Worm (Caenorhabditis elegans) whole organism, young adult: ENCODE measurements around the gene rnh-1.1.

Experiments
- snpc-1.3 ChIP-seq: sonication (generic microtip); optimal IDR thresholded peaks from 2 replicates; lab custom pipeline; 2017; ENCODE audit warnings: missing genetic modification characterization, mild to moderate bottlenecking, missing compliant biosample characterization, antibody characterized with exemption, moderate library complexity, missing genotype, missing genetic modification reagents; ENCODE audit not compliant: insufficient read depth
- unc-62 ChIP-seq: fragments of 150-350 bp; optimal IDR thresholded peaks from 2 replicates; lab custom pipeline; 2014; ENCODE audit warnings: missing biosample characterization, missing genetic modification reagents, missing genetic modification characterization

Gene rnh-1.1

DNA sequence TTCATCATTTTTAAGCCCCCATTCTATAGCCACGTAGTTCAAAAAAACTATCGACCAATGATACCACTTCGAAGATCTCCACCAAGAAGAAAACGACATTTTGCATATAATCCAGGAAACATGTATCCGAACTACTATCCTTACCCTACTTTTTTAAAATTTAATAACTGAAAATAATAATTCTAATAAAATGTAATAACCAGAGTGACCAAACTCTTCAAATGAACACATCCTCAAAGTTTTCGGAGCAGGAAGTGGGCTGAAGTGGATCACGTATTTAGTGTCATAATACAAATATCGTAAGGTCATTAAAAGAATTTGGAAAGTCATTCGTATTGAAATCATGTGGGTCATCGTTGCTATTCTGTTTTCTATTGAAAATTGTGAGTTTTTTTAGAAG lies 51.9 kb downstream of the rnh-1.1 start, which contains the start of gene F35D2.6:
F35D2.6 (plus strand) TSS at position 301 of the 400 bp plus-strand sequence.
- no peak for TF ChIP-seq unc-62
- TF ChIP-seq snpc-1.3 (tag; lab: Kevin White, UChicago), result no peak
- TF ChIP-seq, all 124 proteins: peak for 0
